Fruit fly (Drosophila melanogaster): ENCODE results near the gene Cip4.

DNA sequence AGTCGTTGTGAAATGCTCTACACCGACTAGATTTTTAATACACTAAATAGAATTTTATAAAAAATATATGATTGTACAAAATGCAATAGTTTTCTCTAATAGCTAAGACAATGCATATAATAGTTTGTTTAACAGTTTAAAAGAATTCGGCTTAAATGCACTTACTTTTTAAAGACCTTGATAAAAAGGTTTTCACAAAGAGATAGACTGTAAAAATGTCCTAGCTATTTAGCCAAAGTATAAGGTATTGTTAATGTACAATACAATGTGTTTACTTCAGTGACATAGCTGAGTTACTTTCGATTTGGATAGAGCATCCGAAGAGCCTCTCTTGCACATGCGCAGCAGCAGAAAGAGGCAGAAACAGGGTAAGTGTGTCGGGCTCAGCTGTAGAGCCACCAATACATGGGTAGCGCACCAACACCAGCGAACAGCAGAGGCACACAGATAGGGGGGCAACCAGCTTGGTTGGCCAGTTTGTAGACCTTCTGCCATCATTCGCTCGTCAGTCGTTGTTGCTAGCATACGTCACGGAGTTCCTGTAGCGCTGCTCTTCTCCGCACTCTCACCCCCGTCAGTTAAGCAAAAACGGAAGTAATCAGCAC, 42.9 kb upstream of the Cip4 start, which contains the start of gene TP53INP:
- no peak for TF ChIP-seq psq (optimal IDR thresholded peaks at IDR 0.05)
- TF ChIP-seq Dll (optimal IDR thresholded peaks at IDR 0.05) = no peak
